Fruit fly (Drosophila melanogaster): ENCODE data around the gene Syx7.
A peak's percentile ranks its signal among the peaks of the same experiment; 100 is the strongest.

Gene Syx7

dm6 chr3L:21460149-21460873 is 14.7 kb downstream of the Syx7 start:
- no peak for TF ChIP-seq CG9948 (tag; optimal IDR thresholded peaks at IDR 0.05)
- TF ChIP-seq EcR (GFP tag; optimal IDR thresholded peaks at IDR 0.05) = no peak
- TF ChIP-seq Snoo (tag; optimal IDR thresholded peaks at IDR 0.05) = no peak
- no peak for TF ChIP-seq CG8159 (tag; optimal IDR thresholded peaks at IDR 0.05)
- TF ChIP-seq fd96Ca (GFP tag; IDR thresholded peaks at IDR 0.05) = no peak
- TF ChIP-seq CG17806 (tag; optimal IDR thresholded peaks at IDR 0.05) = no peak
- TF ChIP-seq Pif1A (GFP tag; optimal IDR thresholded peaks at IDR 0.05) = no peak
- no peak for TF ChIP-seq CG15710 (tag; optimal IDR thresholded peaks at IDR 0.05)
- TF ChIP-seq CG34367 (tag; optimal IDR thresholded peaks at IDR 0.05) = no peak
- no peak for TF ChIP-seq D1 (tag; optimal IDR thresholded peaks at IDR 0.05)
- TF ChIP-seq CG13204 (GFP tag; optimal IDR thresholded peaks at IDR 0.05) = no peak
- TF ChIP-seq Ets98B (GFP tag; IDR thresholded peaks at IDR 0.05) = no peak
- no peak for TF ChIP-seq CG8301 (tag; optimal IDR thresholded peaks at IDR 0.05)
- TF ChIP-seq gl (tag; optimal IDR thresholded peaks at IDR 0.05) = no peak
- TF ChIP-seq CG32121 (GFP tag; IDR thresholded peaks at IDR 0.05) = no peak
- TF ChIP-seq CG14655 (GFP tag; optimal IDR thresholded peaks at IDR 0.05) = no peak
- TF ChIP-seq CG10348 (GFP tag; IDR thresholded peaks at IDR 0.05) = no peak
- TF ChIP-seq CG4496 (GFP tag; IDR thresholded peaks at IDR 0.05) = no peak

dm6 chr3L:21462860-21463259 is 17.2 kb downstream of the Syx7 start:
- TF ChIP-seq CG14655 (GFP tag; optimal IDR thresholded peaks at IDR 0.05) (peak; percentile 15), Pif1A (GFP tag; optimal IDR thresholded peaks at IDR 0.05) (no peak)

dm6 chr3L:21464240-21464639 is 18.6 kb downstream of the Syx7 start:
- TF ChIP-seq Pif1B (GFP tag; optimal IDR thresholded peaks at IDR 0.05) (peak; percentile 10), Pif1A (GFP tag; optimal IDR thresholded peaks at IDR 0.05) (peak; percentile 21), CG8301 (tag; optimal IDR thresholded peaks at IDR 0.05) (no peak)

dm6 chr3L:21465261-21466112 is 19.9 kb downstream of the Syx7 start:
- TF ChIP-seq Ets98B (GFP tag; IDR thresholded peaks at IDR 0.05) (no peak), Pif1A (GFP tag; optimal IDR thresholded peaks at IDR 0.05) (no peak), EcR (GFP tag; optimal IDR thresholded peaks at IDR 0.05) (no peak), CG8159 (tag; optimal IDR thresholded peaks at IDR 0.05) (no peak), D1 (tag; optimal IDR thresholded peaks at IDR 0.05) (no peak), CG9948 (tag; optimal IDR thresholded peaks at IDR 0.05) (no peak), CG13204 (GFP tag; optimal IDR thresholded peaks at IDR 0.05) (no peak), CG10348 (GFP tag; IDR thresholded peaks at IDR 0.05) (no peak)

- TF ChIP-seq fd96Ca (GFP tag; IDR thresholded peaks at IDR 0.05) (no peak), CG13204 (GFP tag; optimal IDR thresholded peaks at IDR 0.05) (no peak), Pif1A (GFP tag; optimal IDR thresholded peaks at IDR 0.05) (no peak), CG32121 (GFP tag; IDR thresholded peaks at IDR 0.05) (no peak), CG4496 (GFP tag; IDR thresholded peaks at IDR 0.05) (no peak), CG17806 (tag; optimal IDR thresholded peaks at IDR 0.05) (no peak), CG10348 (GFP tag; IDR thresholded peaks at IDR 0.05) (no peak), CG15710 (tag; optimal IDR thresholded peaks at IDR 0.05) (no peak), CG14655 (GFP tag; optimal IDR thresholded peaks at IDR 0.05) (no peak), CG9948 (tag; optimal IDR thresholded peaks at IDR 0.05) (no peak)
Measured at dm6 chr3L:21471895-21472294, 26.3 kb downstream of the Syx7 start.

- TF ChIP-seq D1 (tag; optimal IDR thresholded peaks at IDR 0.05) (no peak), CG15710 (tag; optimal IDR thresholded peaks at IDR 0.05) (no peak), Pif1A (GFP tag; optimal IDR thresholded peaks at IDR 0.05) (no peak), Pif1B (GFP tag; optimal IDR thresholded peaks at IDR 0.05) (no peak), CG9948 (tag; optimal IDR thresholded peaks at IDR 0.05) (no peak), Ets98B (GFP tag; IDR thresholded peaks at IDR 0.05) (no peak), CG32121 (GFP tag; IDR thresholded peaks at IDR 0.05) (no peak), CG10348 (GFP tag; IDR thresholded peaks at IDR 0.05) (no peak), CG13204 (GFP tag; optimal IDR thresholded peaks at IDR 0.05) (no peak), fd96Ca (GFP tag; IDR thresholded peaks at IDR 0.05) (no peak), CG17806 (tag; optimal IDR thresholded peaks at IDR 0.05) (no peak), rn (GFP tag; IDR thresholded peaks at IDR 0.05) (no peak), CG34367 (tag; optimal IDR thresholded peaks at IDR 0.05) (no peak), CG4496 (GFP tag; IDR thresholded peaks at IDR 0.05) (no peak), CG12605 (GFP tag; IDR thresholded peaks at IDR 0.05) (no peak), Snoo (tag; optimal IDR thresholded peaks at IDR 0.05) (no peak), CG14655 (GFP tag; optimal IDR thresholded peaks at IDR 0.05) (no peak)
Measured at dm6 chr3L:21476429-21477006, 30.9 kb downstream of the Syx7 start, which contains the start of gene croc. TSS of gene croc (minus strand) at chr3L:21476479.

All from whole organism, pupa.